Worm (Caenorhabditis elegans): ENCODE data around the gene B0024.4.

Gene B0024.4

DNA sequence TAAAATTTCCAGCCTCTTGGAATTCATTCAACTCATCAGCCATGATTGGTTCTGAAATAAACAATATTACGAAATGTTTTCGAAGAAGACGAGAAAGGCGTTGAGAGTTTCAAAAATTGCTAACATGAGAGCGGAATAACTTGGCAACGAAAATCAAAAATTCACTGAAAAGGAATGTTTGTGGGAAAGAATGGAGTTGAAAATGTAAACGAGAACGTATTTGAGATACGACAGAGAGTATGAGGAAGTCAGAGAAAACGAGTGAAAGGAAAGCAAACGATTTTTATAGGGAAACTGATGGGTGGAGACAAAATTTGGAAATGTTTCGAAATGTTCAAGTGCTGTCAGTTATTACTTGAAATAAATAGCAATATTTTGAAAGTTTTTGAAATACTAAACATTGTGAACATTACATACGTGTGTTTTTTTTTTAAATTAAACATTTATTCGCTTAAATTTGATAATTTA lies 42.2 kb upstream of the B0024.4 start, which contains the start of gene rop-1:
Gene rop-1, minus strand, starts transcription at position 51 of the 468 bp plus-strand sequence.
- no peak for TF ChIP-seq nhr-76 (tag; optimal IDR thresholded peaks at IDR 0.05)
- TF ChIP-seq mls-2 (tag; optimal IDR thresholded peaks at IDR 0.05), result no peak
- no peak for TF ChIP-seq M03D4.4 (tag; optimal IDR thresholded peaks at IDR 0.05)
- TF ChIP-seq mep-1 (tag; optimal IDR thresholded peaks at IDR 0.05), result no peak

DNA sequence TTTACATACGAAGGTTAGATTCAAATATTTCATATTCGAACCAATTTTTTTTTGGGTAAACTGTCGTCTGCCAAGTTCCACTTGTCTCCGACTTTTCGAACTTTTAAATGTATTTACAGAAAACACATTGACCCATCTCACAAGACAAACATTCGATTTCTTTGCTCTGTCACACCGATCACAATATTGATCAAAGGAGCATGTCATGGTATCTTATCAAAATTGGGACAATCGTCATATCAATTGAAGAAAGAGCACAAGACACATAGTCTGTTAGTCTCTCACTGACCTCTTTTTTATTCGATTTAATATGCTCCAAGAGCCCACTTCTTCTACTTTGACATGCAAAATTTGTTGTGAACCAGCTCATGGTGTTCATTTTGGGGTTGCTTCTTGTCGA lies 41.1 kb upstream of the B0024.4 start, which contains the start of gene nhr-232:
Gene nhr-232, plus strand, starts transcription at position 121 of the 400 bp plus-strand sequence.
- TF ChIP-seq unc-39 (tag; optimal IDR thresholded peaks at IDR 0.05), result no peak
- TF ChIP-seq ces-1 (GFP tag; optimal IDR thresholded peaks at IDR 0.05), result no peak
- TF ChIP-seq ceh-83 (GFP tag; optimal IDR thresholded peaks at IDR 0.05), result no peak
- no peak for TF ChIP-seq ham-2 (GFP tag; optimal IDR thresholded peaks at IDR 0.05)
- TF ChIP-seq nhr-2 (tag; optimal IDR thresholded peaks at IDR 0.05), result no peak
- TF ChIP-seq flh-1 (GFP tag; optimal IDR thresholded peaks at IDR 0.05), result no peak
- no peak for TF ChIP-seq elt-3 (tag; optimal IDR thresholded peaks at IDR 0.05)
- no peak for TF ChIP-seq mls-2 (tag; optimal IDR thresholded peaks at IDR 0.05)
- no peak for TF ChIP-seq elt-1 (tag; optimal IDR thresholded peaks at IDR 0.05; ENCODE audit: borderline replicate concordance, insufficient read depth)
- no peak for TF ChIP-seq nhr-237 (tag; optimal IDR thresholded peaks at IDR 0.05)

- TF ChIP-seq bed-3 (GFP tag; optimal IDR thresholded peaks at IDR 0.05), result no peak
- no peak for TF ChIP-seq unc-120 (tag; optimal IDR thresholded peaks at IDR 0.05; ENCODE audit: poor library complexity, severe bottlenecking)
- no peak for TF ChIP-seq snpc-4 (tag; optimal IDR thresholded peaks at IDR 0.05)
- no peak for TF ChIP-seq cnd-1 (tag; optimal IDR thresholded peaks at IDR 0.05)
- no peak for TF ChIP-seq ceh-43 (GFP tag; optimal IDR thresholded peaks at IDR 0.05)
- TF ChIP-seq tbx-8 (GFP tag; optimal IDR thresholded peaks at IDR 0.05), result no peak
- no peak for TF ChIP-seq nhr-28 (tag; optimal IDR thresholded peaks at IDR 0.05)
- TF ChIP-seq ces-1 (GFP tag; optimal IDR thresholded peaks at IDR 0.05), result no peak
- no peak for TF ChIP-seq mls-2 (tag; optimal IDR thresholded peaks at IDR 0.05)
- no peak for TF ChIP-seq hlh-1 (tag; optimal IDR thresholded peaks at IDR 0.05)
- TF ChIP-seq unc-39 (tag; optimal IDR thresholded peaks at IDR 0.05), result no peak
- no peak for TF ChIP-seq elt-1 (tag; optimal IDR thresholded peaks at IDR 0.05; ENCODE audit: borderline replicate concordance, insufficient read depth)
Measured at ce11 chrV:10260460-10260859, 36.7 kb upstream of the B0024.4 start, which contains the start of gene sri-18. Gene sri-18, minus strand, starts transcription at chrV:10260560.

DNA sequence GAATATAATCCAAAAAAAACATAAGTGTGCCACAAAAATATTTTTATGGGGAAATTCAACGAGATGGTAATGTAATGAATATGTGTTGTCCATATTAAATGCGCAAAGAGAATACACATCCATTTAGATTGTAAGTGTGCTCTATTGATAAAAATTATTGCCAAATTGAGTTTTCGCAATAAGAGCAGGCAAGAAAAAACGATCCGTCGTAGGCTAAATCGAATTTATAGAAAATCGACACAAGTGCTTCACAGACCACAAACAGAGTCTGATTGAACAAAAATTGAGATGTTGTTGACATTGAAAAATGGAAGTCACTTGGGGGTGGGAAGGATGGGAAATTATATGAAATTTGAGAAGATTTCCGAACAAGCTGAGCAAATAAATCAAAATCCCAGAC lies 32.2 kb upstream of the B0024.4 start:
- TF ChIP-seq ztf-11 (tag; optimal IDR thresholded peaks at IDR 0.05) (no peak), ces-1 (GFP tag; optimal IDR thresholded peaks at IDR 0.05) (peak; percentile 52)

ce11 chrV:10266050-10266449 lies 31.1 kb upstream of the B0024.4 start:
- TF ChIP-seq nhr-12 (tag; optimal IDR thresholded peaks at IDR 0.05) (no peak), ces-1 (GFP tag; optimal IDR thresholded peaks at IDR 0.05) (peak; percentile 67), mls-2 (tag; optimal IDR thresholded peaks at IDR 0.05) (no peak)

DNA sequence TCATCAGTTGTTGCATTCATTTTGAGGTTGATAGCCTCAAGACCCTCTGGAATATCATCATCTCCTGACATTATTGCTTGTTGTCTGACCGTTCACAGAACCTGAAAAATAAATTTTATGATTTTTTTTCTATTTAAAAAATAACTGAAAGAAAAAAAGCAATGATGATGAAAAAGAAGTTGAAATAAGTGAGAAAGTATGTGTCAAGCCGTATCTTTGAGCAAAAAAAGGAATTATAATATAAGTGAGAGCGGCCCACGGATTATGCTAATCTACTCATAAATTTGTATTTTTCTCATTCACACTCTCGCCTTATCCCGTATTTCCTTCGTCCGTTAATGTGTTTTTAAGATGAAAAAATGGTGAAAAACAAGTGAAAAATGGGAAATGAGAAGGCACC lies 27.0 kb upstream of the B0024.4 start, which contains the start of gene ric-4:
Gene ric-4, minus strand, starts transcription at position 101 of the 400 bp plus-strand sequence.
- TF ChIP-seq ceh-39 (tag; optimal IDR thresholded peaks at IDR 0.05) (no peak), ces-1 (GFP tag; optimal IDR thresholded peaks at IDR 0.05) (peak; percentile 2), hlh-1 (tag; optimal IDR thresholded peaks at IDR 0.05) (no peak), lsy-2 (tag; optimal IDR thresholded peaks at IDR 0.05) (no peak), nhr-12 (tag; optimal IDR thresholded peaks at IDR 0.05) (no peak)

- TF ChIP-seq ces-1 (GFP tag; optimal IDR thresholded peaks at IDR 0.05), result peak; percentile 61
- no peak for TF ChIP-seq lsy-2 (tag; optimal IDR thresholded peaks at IDR 0.05)
- peak; percentile 51 for TF ChIP-seq mep-1 (tag; optimal IDR thresholded peaks at IDR 0.05)
- TF ChIP-seq unc-62 (GFP tag; optimal IDR thresholded peaks at IDR 0.05), result no peak
Measured at ce11 chrV:10273837-10274236, 23.4 kb upstream of the B0024.4 start.

DNA sequence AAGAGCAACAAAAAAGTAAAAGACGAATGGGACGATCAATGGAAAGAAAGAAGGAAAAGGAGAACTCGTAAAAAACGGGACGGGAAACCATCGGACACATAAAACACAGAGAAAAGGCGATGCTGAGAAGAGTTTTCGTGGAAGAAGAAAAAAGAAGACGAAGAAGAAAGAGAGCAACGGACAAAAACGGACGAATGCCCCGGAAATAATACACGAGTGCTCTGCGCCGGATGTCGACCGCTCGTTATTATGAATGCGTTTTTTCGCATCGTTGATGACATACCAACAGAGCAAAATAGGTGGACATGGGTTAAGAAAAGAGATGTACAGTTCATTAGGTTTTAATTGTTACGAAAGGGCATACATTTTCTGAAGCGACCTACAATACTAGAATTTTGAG lies 21.6 kb upstream of the B0024.4 start, which contains the start of gene Y22F5A.11:
Gene Y22F5A.11, minus strand, starts transcription at position 28 of the 400 bp plus-strand sequence.
- no peak for TF ChIP-seq ceh-39 (tag; optimal IDR thresholded peaks at IDR 0.05)
- TF ChIP-seq nhr-76 (tag; optimal IDR thresholded peaks at IDR 0.05), result no peak

All from whole organism, mixed stage, embryonic.